Worm (Caenorhabditis elegans) whole organism, L4 larva: ENCODE measurements around the gene snf-7.

Source experiments
- F10B5.3 ChIP-seq: sonication (generic microtip); optimal IDR thresholded peaks from 2 replicates; lab custom pipeline; 2016; ENCODE audit warnings: mild to moderate bottlenecking, missing genetic modification characterization, missing compliant biosample characterization
- F26F4.8 ChIP-seq: fragments of 200-800 bp; sonication (Bioruptor generic); conservative IDR thresholded peaks from 2 replicates; pipeline ENCODE4 v1.3.6; 2022; ENCODE audit warnings: missing genetic modification characterization, missing compliant biosample characterization
- F37D6.2 ChIP-seq: sonication (generic microtip); optimal IDR thresholded peaks from 2 replicates; lab custom pipeline; 2016; ENCODE audit warnings: mild to moderate bottlenecking, missing genetic modification characterization, missing compliant biosample characterization
- F44E2.7 ChIP-seq: fragments of 200-800 bp; sonication (Bioruptor generic); IDR thresholded peaks from 2 replicates; pipeline ENCODE4 v2.1.2; 2022; ENCODE audit warnings: missing genetic modification characterization, missing compliant biosample characterization
- T20F7.1 ChIP-seq: fragments of 200-800 bp; sonication (Bioruptor generic); optimal IDR thresholded peaks from 2 replicates; lab custom pipeline; 2018; ENCODE audit warnings: mild to moderate bottlenecking, missing genetic modification characterization, missing compliant biosample characterization
- T26A8.4 ChIP-seq: fragments of 200-800 bp; sonication (Bioruptor generic); IDR thresholded peaks from 2 replicates; pipeline ENCODE4 v1.3.6; 2022; ENCODE audit warnings: missing genetic modification characterization, missing compliant biosample characterization
- Y105C5A.15 ChIP-seq: fragments of 200-800 bp; sonication (Bioruptor generic); IDR thresholded peaks from 2 replicates; pipeline ENCODE4 v1.3.6; 2022; ENCODE audit warnings: missing genetic modification characterization, missing compliant biosample characterization
- Y48G9A.11 ChIP-seq: fragments of 200-800 bp; sonication (Bioruptor generic); IDR thresholded peaks from 2 replicates; pipeline ENCODE4 v1.3.6; 2022; ENCODE audit warnings: missing genetic modification reagents, missing genetic modification characterization, missing compliant biosample characterization
- Y75B8A.6 ChIP-seq: fragments of 200-800 bp; sonication (Bioruptor generic); IDR thresholded peaks from 2 replicates; pipeline ENCODE4 v1.3.6; 2022; ENCODE audit warnings: missing genetic modification reagents, missing genetic modification characterization, missing compliant biosample characterization
- ZK546.5 ChIP-seq, 2 experiments: sonication (generic microtip); optimal IDR thresholded peaks; 2 replicates each; lab custom pipeline; 2017; ENCODE audit warnings: missing biosample characterization in 2 of 2, missing genetic modification characterization in 2 of 2
- aha-1 ChIP-seq: fragments of 150-350 bp; peaks from one replicate; lab custom pipeline; 2014; ENCODE audit warnings: missing biosample characterization, missing genetic modification characterization
- aly-2 ChIP-seq: sonication (generic microtip); optimal IDR thresholded peaks from 2 replicates; lab custom pipeline; 2018; ENCODE audit warnings: missing biosample characterization, missing genetic modification characterization
- ama-1 ChIP-seq: fragments of 150-350 bp; optimal IDR thresholded peaks from 2 replicates; lab custom pipeline; 2014; ENCODE audit warnings: inconsistent platforms, mixed read lengths
- arid-1 ChIP-seq: fragments of 200-800 bp; sonication (Bioruptor generic); conservative IDR thresholded peaks from 2 replicates; pipeline ENCODE4 v1.3.6; 2022; ENCODE audit warnings: missing genetic modification reagents, missing genetic modification characterization, missing compliant biosample characterization
- attf-4 ChIP-seq: sonication (generic microtip); optimal IDR thresholded peaks from 3 replicates; lab custom pipeline; 2017; ENCODE audit warnings: missing biosample characterization, missing genetic modification characterization
- ceh-28 ChIP-seq: fragments of 150-350 bp; optimal IDR thresholded peaks from 2 replicates; lab custom pipeline; 2014; ENCODE audit warnings: missing biosample characterization, missing genetic modification reagents, missing genetic modification characterization
- ceh-62 ChIP-seq: sonication (generic microtip); optimal IDR thresholded peaks from 2 replicates; lab custom pipeline; 2017; ENCODE audit warnings: missing biosample characterization, missing genetic modification characterization
- cey-2 ChIP-seq: sonication (generic microtip); optimal IDR thresholded peaks from 3 replicates; lab custom pipeline; 2017; ENCODE audit warnings: missing genetic modification characterization, mild to moderate bottlenecking, missing compliant biosample characterization, antibody characterized with exemption, borderline replicate concordance; ENCODE audit not compliant: insufficient read depth
- ctbp-1 ChIP-seq: fragments of 200-800 bp; sonication (Bioruptor generic); IDR thresholded peaks from 2 replicates; pipeline ENCODE4 v1.3.6; 2022; ENCODE audit warnings: missing genetic modification reagents, missing genetic modification characterization, missing compliant biosample characterization
- daf-12 ChIP-seq: fragments of 150-350 bp; optimal IDR thresholded peaks from 2 replicates; lab custom pipeline; 2014; ENCODE audit warnings: missing biosample characterization, missing genetic modification reagents, missing genetic modification characterization
- dmd-6 ChIP-seq: fragments of 200-800 bp; sonication (Bioruptor generic); IDR thresholded peaks from 2 replicates; pipeline ENCODE4 v1.3.6; 2022; ENCODE audit warnings: missing genetic modification reagents, missing genetic modification characterization, missing compliant biosample characterization
- duxl-1 ChIP-seq: sonication (generic microtip); optimal IDR thresholded peaks from 2 replicates; lab custom pipeline; 2016; ENCODE audit warnings: mild to moderate bottlenecking, missing genetic modification characterization, moderate library complexity, missing compliant biosample characterization; ENCODE audit not compliant: poor library complexity
- fkh-10 ChIP-seq: fragments of 150-350 bp; optimal IDR thresholded peaks from 2 replicates; lab custom pipeline; 2014; ENCODE audit warnings: missing biosample characterization, missing genetic modification reagents, missing genetic modification characterization
- fos-1 ChIP-seq: fragments of 150-350 bp; optimal IDR thresholded peaks from 2 replicates; lab custom pipeline; 2014; ENCODE audit warnings: missing biosample characterization, missing genetic modification characterization
- hif-1 ChIP-seq, 2 experiments: sonication (generic microtip); optimal IDR thresholded peaks; 2 replicates each; lab custom pipeline; 2016 to 2017; ENCODE audit warnings: missing compliant biosample characterization in 2 of 2, missing genetic modification characterization in 2 of 2, missing genetic modification reagents in 2 of 2, missing genotype in 2 of 2, mild to moderate bottlenecking in 1 of 2
- hlh-11 ChIP-seq: fragments of 200-800 bp; sonication (Bioruptor generic); optimal IDR thresholded peaks from 2 replicates; lab custom pipeline; 2018; ENCODE audit warnings: mild to moderate bottlenecking, missing genetic modification characterization, missing compliant biosample characterization
- hlh-30 ChIP-seq: sonication (generic microtip); optimal IDR thresholded peaks from 2 replicates; lab custom pipeline; 2017; ENCODE audit warnings: antibody characterized with exemption, mild to moderate bottlenecking, missing genetic modification characterization, missing compliant biosample characterization; ENCODE audit not compliant: insufficient read depth
- lin-13 ChIP-seq: fragments of 150-350 bp; optimal IDR thresholded peaks from 2 replicates; lab custom pipeline; 2014; ENCODE audit warnings: missing biosample characterization, missing genetic modification reagents, missing genetic modification characterization
- lin-15B ChIP-seq: fragments of 150-350 bp; sonication (generic microtip); optimal IDR thresholded peaks from 3 replicates; lab custom pipeline; 2014; ENCODE audit warnings: missing biosample characterization, missing genetic modification characterization
- lin-39 ChIP-seq: fragments of 150-350 bp; optimal IDR thresholded peaks from 2 replicates; lab custom pipeline; 2014; ENCODE audit warnings: missing biosample characterization, missing genetic modification reagents, missing genetic modification characterization
- lsy-2 ChIP-seq, 2 experiments: fragments of 150-350 bp in 1 of 2; sonication (generic microtip) in 1 of 2; optimal IDR thresholded peaks; 2 replicates each; lab custom pipeline; 2014 to 2017; ENCODE audit warnings: missing biosample characterization in 2 of 2, missing genetic modification characterization in 2 of 2
- madf-9 ChIP-seq: fragments of 200-800 bp; sonication (Bioruptor generic); conservative IDR thresholded peaks from 2 replicates; pipeline ENCODE4 v1.3.6; 2022; ENCODE audit warnings: missing genetic modification reagents, missing genetic modification characterization, missing compliant biosample characterization
- mep-1 ChIP-seq: fragments of 150-350 bp; sonication (generic microtip); optimal IDR thresholded peaks from 3 replicates; lab custom pipeline; 2014; ENCODE audit warnings: missing biosample characterization, missing genetic modification characterization
- mes-2 ChIP-seq: sonication (generic microtip); optimal IDR thresholded peaks from 2 replicates; lab custom pipeline; 2016; ENCODE audit warnings: missing genotype, mild to moderate bottlenecking, missing genetic modification characterization, missing compliant biosample characterization; ENCODE audit not compliant: poor library complexity, severe bottlenecking
- mxl-3 ChIP-seq: fragments of 200-800 bp; sonication (Bioruptor generic); optimal IDR thresholded peaks from 2 replicates; lab custom pipeline; 2018; ENCODE audit warnings: mild to moderate bottlenecking, missing genetic modification characterization, missing compliant biosample characterization
- nhr-111 ChIP-seq: fragments of 200-800 bp; sonication (Bioruptor generic); optimal IDR thresholded peaks from 2 replicates; lab custom pipeline; 2018; ENCODE audit warnings: mild to moderate bottlenecking, missing genetic modification characterization, missing compliant biosample characterization
- nhr-42 ChIP-seq: fragments of 200-800 bp; sonication (Bioruptor generic); IDR thresholded peaks from 2 replicates; pipeline ENCODE4 v1.3.6; 2022; ENCODE audit warnings: missing genetic modification characterization, missing compliant biosample characterization
- nhr-77 ChIP-seq: fragments of 150-350 bp; optimal IDR thresholded peaks from 2 replicates; lab custom pipeline; 2014; ENCODE audit warnings: missing biosample characterization, missing genetic modification characterization
- sdz-12 ChIP-seq: fragments of 200-800 bp; sonication (Bioruptor generic); optimal IDR thresholded peaks from 2 replicates; lab custom pipeline; 2018; ENCODE audit warnings: mild to moderate bottlenecking, missing genetic modification characterization, missing compliant biosample characterization
- set-16 ChIP-seq: fragments of 200-800 bp; sonication (Bioruptor generic); IDR thresholded peaks from 2 replicates; pipeline ENCODE4 v1.3.6; 2022; ENCODE audit warnings: missing genetic modification reagents, missing genetic modification characterization, missing compliant biosample characterization
- skn-1 ChIP-seq: fragments of 150-350 bp; optimal IDR thresholded peaks from 2 replicates; lab custom pipeline; 2014; ENCODE audit warnings: missing biosample characterization, missing genetic modification characterization
- snpc-1.2 ChIP-seq: fragments of 200-800 bp; sonication (Bioruptor generic); IDR thresholded peaks from 2 replicates; pipeline ENCODE4 v1.3.6; 2022; ENCODE audit warnings: missing genetic modification reagents, missing genetic modification characterization, missing compliant biosample characterization
- spr-1 ChIP-seq: sonication (generic microtip); optimal IDR thresholded peaks from 2 replicates; lab custom pipeline; 2016; ENCODE audit warnings: mild to moderate bottlenecking, missing genetic modification characterization, missing compliant biosample characterization
- spr-3 ChIP-seq: fragments of 200-800 bp; sonication (Bioruptor generic); optimal IDR thresholded peaks from 2 replicates; lab custom pipeline; 2018; ENCODE audit warnings: mild to moderate bottlenecking, missing genetic modification characterization, missing compliant biosample characterization
- tag-97 ChIP-seq: fragments of 200-800 bp; sonication (Bioruptor generic); IDR thresholded peaks from 2 replicates; pipeline ENCODE4 v1.3.6; 2022; ENCODE audit warnings: missing genetic modification characterization, missing compliant biosample characterization
- tra-1 ChIP-seq: fragments of 200-800 bp; sonication (Bioruptor generic); IDR thresholded peaks from 2 replicates; pipeline ENCODE4 v1.3.6; 2022; ENCODE audit warnings: missing genetic modification reagents, missing genetic modification characterization, missing compliant biosample characterization
- vab-7 ChIP-seq: fragments of 200-800 bp; sonication (Bioruptor generic); IDR thresholded peaks from 2 replicates; pipeline ENCODE4 v1.3.6; 2022; ENCODE audit warnings: missing genetic modification reagents, missing genetic modification characterization, missing compliant biosample characterization
- zip-11 ChIP-seq: fragments of 200-800 bp; sonication (Bioruptor generic); IDR thresholded peaks from 2 replicates; pipeline ENCODE4 v1.3.6; 2022; ENCODE audit warnings: missing genetic modification characterization, missing compliant biosample characterization
- ztf-11 ChIP-seq: fragments of 150-350 bp; optimal IDR thresholded peaks from 2 replicates; lab custom pipeline; 2014; ENCODE audit warnings: missing biosample characterization, missing genetic modification characterization
- ztf-7 ChIP-seq: fragments of 150-350 bp; optimal IDR thresholded peaks from 2 replicates; lab custom pipeline; 2014; ENCODE audit warnings: missing biosample characterization, missing genetic modification characterization

The snf-7 gene

DNA sequence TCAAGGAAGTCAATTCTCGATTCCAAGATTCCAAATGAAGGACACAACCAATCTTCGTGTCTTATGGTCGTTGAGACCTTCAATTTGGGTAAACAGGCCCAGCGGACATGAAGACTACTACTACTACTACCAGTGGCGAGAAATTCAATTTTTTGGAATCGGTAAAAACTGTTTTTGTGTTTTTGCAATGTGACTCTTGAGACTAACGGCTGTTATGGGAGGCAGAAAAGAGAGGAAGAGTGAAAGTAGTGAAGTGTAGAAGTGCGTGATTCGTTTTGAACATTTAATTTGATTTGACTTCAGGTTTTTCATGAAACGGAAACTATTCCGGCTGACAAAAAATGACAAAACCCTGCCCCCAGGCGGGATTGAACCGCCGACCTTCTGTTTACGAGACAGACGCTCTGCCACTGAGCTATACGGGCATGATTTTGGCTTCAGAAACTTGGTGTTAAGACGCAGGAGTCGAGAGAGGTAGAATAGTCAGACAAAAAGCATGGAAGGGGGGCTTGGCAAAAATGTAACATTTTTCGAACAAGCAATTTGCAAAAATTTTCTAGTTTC, 10.6 kb downstream of the snf-7 start:
- TF ChIP-seq tag-97 (GFP tag; lab: Robert Waterston, UW) (no peak), nhr-77 (tag; lab: Kevin White, UChicago) (no peak), F26F4.8 (GFP tag; lab: Robert Waterston, UW) (peak; percentile 73; the same call in 1 of the 2 replicates), lsy-2 (tag; optimal IDR thresholded peaks at IDR 0.05; lab: Kevin White, UChicago) (peak in 1 of 2 experiments; percentile 64), F37D6.2 (tag; lab: Kevin White, UChicago) (peak; percentile 1), Y48G9A.11 (GFP tag; lab: Robert Waterston, UW) (peak; percentile 76), hlh-30 (tag; lab: Kevin White, UChicago) (peak; percentile 70), duxl-1 (tag; lab: Kevin White, UChicago) (peak; percentile 71), lin-15B (no peak), attf-4 (tag; lab: Kevin White, UChicago) (no peak), mes-2 (peak; percentile 75), daf-12 (tag; lab: Kevin White, UChicago) (no peak), ceh-62 (tag; lab: Kevin White, UChicago) (no peak), nhr-42 (GFP tag; lab: Robert Waterston, UW) (peak; percentile 65; the same call in 1 of the 2 replicates), ZK546.5 (tag; optimal IDR thresholded peaks at IDR 0.05; lab: Kevin White, UChicago) (no peak), hif-1 (tag; optimal IDR thresholded peaks at IDR 0.05; lab: Kevin White, UChicago) (peak in 1 of 2 experiments; percentile 29), mxl-3 (GFP tag; lab: Kevin White, UChicago) (peak; percentile 40), arid-1 (GFP tag; lab: Robert Waterston, UW) (peak; percentile 69; the same call in 1 of the 2 replicates), Y75B8A.6 (no peak; the same call in 1 of the 2 replicates), snpc-1.2 (peak; percentile 57; the same call in 1 of the 2 replicates), lin-39 (tag; lab: Kevin White, UChicago) (no peak), ztf-7 (peak; percentile 50), fkh-10 (GFP tag; lab: Kevin White, UChicago) (peak; percentile 30), ztf-11 (no peak), ceh-28 (tag; lab: Kevin White, UChicago) (no peak), fos-1 (no peak), set-16 (GFP tag; lab: Robert Waterston, UW) (peak; percentile 30; the same call in 1 of the 2 replicates), lin-13 (GFP tag; lab: Kevin White, UChicago) (peak; percentile 3), spr-1 (tag; lab: Kevin White, UChicago) (peak; percentile 66), hlh-11 (tag; lab: Kevin White, UChicago) (peak; percentile 54), nhr-111 (GFP tag; lab: Kevin White, UChicago) (peak; percentile 47), F44E2.7 (0 out of 2 replicates have a peak, but pooled peaks have one; percentile 26), F10B5.3 (tag; lab: Kevin White, UChicago) (no peak), spr-3 (GFP tag; lab: Kevin White, UChicago) (peak; percentile 25), T26A8.4 (GFP tag; lab: Robert Waterston, UW) (peak; percentile 83), ama-1 (lab: Kevin White, UChicago) (no peak), madf-9 (no peak; the same call in 1 of the 2 replicates), aha-1 (tag; lab: Kevin White, UChicago) (peak; percentile 97), aly-2 (tag; lab: Kevin White, UChicago) (no peak), mep-1 (tag; lab: Kevin White, UChicago) (peak; percentile 60), tra-1 (peak; percentile 63; the same call in 1 of the 2 replicates), cey-2 (tag; lab: Kevin White, UChicago) (no peak), zip-11 (GFP tag; lab: Robert Waterston, UW) (no peak), skn-1 (no peak), T20F7.1 (GFP tag; lab: Kevin White, UChicago) (no peak), vab-7 (GFP tag; lab: Robert Waterston, UW) (peak; percentile 79), sdz-12 (GFP tag; lab: Kevin White, UChicago) (no peak), dmd-6 (GFP tag; lab: Robert Waterston, UW) (peak; percentile 66), Y105C5A.15 (peak; percentile 72; the same call in 1 of the 2 replicates), ctbp-1 (GFP tag; lab: Robert Waterston, UW) (peak; percentile 75; the same call in 1 of the 2 replicates)
